Worm (Caenorhabditis elegans) whole organism, midembryonic: ENCODE data around the gene irld-63.

ENCODE experiments used
- T22C8.4 ChIP-seq: fragments of 200-800 bp; sonication (Bioruptor generic); IDR thresholded peaks from 2 replicates; pipeline ENCODE4 v1.3.6; 2022; ENCODE audit warnings: missing genetic modification characterization, missing compliant biosample characterization
- cog-1 ChIP-seq: sonication (generic microtip); optimal IDR thresholded peaks from 2 replicates; lab custom pipeline; 2016; ENCODE audit warnings: missing genetic modification characterization, missing compliant biosample characterization
- flt-1 ChIP-seq: fragments of 200-800 bp; sonication (Bioruptor generic); IDR thresholded peaks from 2 replicates; pipeline ENCODE4 v1.3.6; 2022; ENCODE audit warnings: missing genetic modification characterization, missing compliant biosample characterization
- klf-2 ChIP-seq: fragments of 200-800 bp; sonication (Bioruptor generic); conservative IDR thresholded peaks from 2 replicates; pipeline ENCODE4 v1.3.6; 2022; ENCODE audit warnings: missing genetic modification reagents, missing genetic modification characterization, missing compliant biosample characterization
- med-1 ChIP-seq: sonication (generic microtip); optimal IDR thresholded peaks from 2 replicates; lab custom pipeline; 2017; ENCODE audit warnings: missing genetic modification characterization, mild to moderate bottlenecking, missing compliant biosample characterization, antibody characterized with exemption, missing genetic modification reagents; ENCODE audit not compliant: insufficient read depth
- ref-1 ChIP-seq: fragments of 200-800 bp; sonication (Bioruptor generic); conservative IDR thresholded peaks from 2 replicates; pipeline ENCODE4 v1.3.6; 2022; ENCODE audit warnings: missing genetic modification reagents, missing genetic modification characterization, missing compliant biosample characterization
- tab-1 ChIP-seq: fragments of 200-800 bp; sonication (Bioruptor generic); IDR thresholded peaks from 2 replicates; pipeline ENCODE4 v1.3.6; 2022; ENCODE audit warnings: missing genetic modification characterization, missing compliant biosample characterization
- ztf-23 ChIP-seq: fragments of 200-800 bp; sonication (Bioruptor generic); IDR thresholded peaks from 2 replicates; pipeline ENCODE4 v1.3.6; 2022; ENCODE audit warnings: missing genetic modification reagents, missing genetic modification characterization, missing compliant biosample characterization
- ztf-29 ChIP-seq: fragments of 200-800 bp; sonication (Bioruptor generic); IDR thresholded peaks from 2 replicates; pipeline ENCODE4 v1.3.6; 2022; ENCODE audit warnings: missing genetic modification reagents, missing genetic modification characterization, missing compliant biosample characterization

DNA sequence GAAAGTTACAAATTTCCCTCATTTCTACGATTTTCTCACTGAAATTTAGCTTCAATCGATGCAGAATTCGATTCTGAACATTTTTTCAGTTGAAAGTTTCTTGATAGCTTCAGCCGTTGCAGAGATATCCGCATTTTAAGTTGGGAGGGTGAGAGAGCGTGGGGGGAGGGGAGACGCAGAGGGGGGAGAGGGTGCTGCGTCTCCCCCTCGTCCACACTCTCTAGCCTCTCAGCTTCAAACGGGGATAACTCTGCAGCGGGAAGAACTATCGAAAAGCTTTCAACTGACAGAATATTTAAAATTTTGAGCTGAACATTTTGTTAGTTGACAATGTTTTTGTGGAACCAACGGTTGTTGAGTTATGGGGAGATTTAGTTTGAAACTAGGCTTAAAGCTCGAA lies 8.7 kb upstream of the irld-63 start:
- TF ChIP-seq ztf-29 (GFP tag; lab: Robert Waterston, UW) (no peak), flt-1 (no peak), ref-1 (no peak), med-1 (GFP tag; lab: Kevin White, UChicago) (no peak), tab-1 (GFP tag; lab: Robert Waterston, UW) (no peak), cog-1 (tag; lab: Kevin White, UChicago) (no peak), ztf-23 (GFP tag; lab: Robert Waterston, UW) (no peak), T22C8.4 (GFP tag; lab: Robert Waterston, UW) (no peak), klf-2 (GFP tag; lab: Robert Waterston, UW) (no peak)
